Fruit fly (Drosophila melanogaster) S2 (cell line): ENCODE measurements around the gene Ada.

Experiments used
- CG8478 ChIP-seq: fragments of >200 bp; optimal IDR thresholded peaks from 2 replicates; lab custom pipeline; 2018
- CTCF ChIP-seq, 2 experiments: fragments of >200 bp; optimal IDR thresholded peaks; 2 replicates each; lab custom pipeline; 2018

dm6 chr3R:9030006-9030749, 34.8 kb upstream of the Ada start:
- TF ChIP-seq CG8478 (lab: Kevin White, UChicago) (no peak), CTCF (optimal IDR thresholded peaks at IDR 0.05; lab: Kevin White, UChicago) (no peak)
